Worm (Caenorhabditis elegans): ENCODE results near the gene gcc-1.

DNA sequence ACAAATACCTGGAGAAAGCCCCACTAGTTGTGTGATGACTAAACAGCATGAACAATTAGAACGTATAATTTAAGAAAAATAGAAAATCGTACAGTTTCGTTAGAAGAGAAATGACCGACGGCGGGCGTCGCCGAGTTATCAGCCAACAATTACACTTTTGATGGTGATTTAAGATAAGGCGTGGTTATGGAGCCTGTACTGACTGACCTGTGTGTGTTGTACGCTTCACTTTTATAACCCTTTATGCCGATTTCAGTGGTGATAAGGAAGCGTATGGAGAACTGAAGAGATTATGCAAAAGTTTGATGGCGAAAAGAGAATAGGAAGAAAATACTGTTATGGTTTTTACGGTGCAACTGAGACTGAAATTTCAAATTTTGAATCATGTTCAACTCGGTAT lies 6.6 kb upstream of the gcc-1 start:
- TF ChIP-seq ama-1 (optimal IDR thresholded peaks at IDR 0.05) (no peak), nhr-11 (tag; optimal IDR thresholded peaks at IDR 0.05) (no peak), elt-1 (tag; optimal IDR thresholded peaks at IDR 0.05) (no peak), ceh-9 (tag; optimal IDR thresholded peaks at IDR 0.05) (no peak), snpc-4 (tag; optimal IDR thresholded peaks at IDR 0.05) (no peak), pha-4 (tag; optimal IDR thresholded peaks at IDR 0.05) (peak; percentile 42), R02D3.7 (tag; optimal IDR thresholded peaks at IDR 0.05) (no peak), elt-2 (tag; optimal IDR thresholded peaks at IDR 0.05) (peak; percentile 98), fkh-2 (tag; optimal IDR thresholded peaks at IDR 0.05) (no peak), nhr-237 (tag; optimal IDR thresholded peaks at IDR 0.05) (no peak), daf-12 (tag; optimal IDR thresholded peaks at IDR 0.05) (no peak), elt-3 (tag; optimal IDR thresholded peaks at IDR 0.05) (no peak), aly-2 (tag; optimal IDR thresholded peaks at IDR 0.05) (no peak)

Measured in whole organism, L3 larva.